ENCODE assay signal across 4 worm cellular contexts in the genomic region with DNA sequence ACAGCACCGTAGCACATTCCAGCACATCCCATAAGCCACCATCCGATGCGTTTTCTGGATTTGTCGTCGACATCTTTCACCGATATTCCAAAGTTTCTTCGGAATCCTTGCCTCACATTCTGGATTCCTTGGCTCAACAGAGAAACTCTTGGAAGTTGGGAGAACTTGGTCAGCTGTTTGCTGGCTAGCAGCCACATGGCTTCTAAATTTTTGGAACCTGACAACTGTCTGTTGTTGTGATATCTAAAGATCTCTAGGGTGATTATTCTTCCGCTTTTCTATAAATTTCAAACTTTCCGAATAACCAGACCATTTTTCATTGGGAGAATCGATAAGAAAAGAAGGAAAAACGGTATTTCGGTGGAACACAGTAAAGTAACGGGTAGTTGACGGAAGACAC.
A peak's percentile ranks its signal among the peaks of the same experiment; 100 is the strongest.
TF ChIP-seq lines count a peak whose summit lies in the region.

A gene (minus strand): TSS at position 202 of the 400 bp plus-strand sequence.

TF ChIP-seq in whole organism, L1 larva, 84 proteins besides CTCF, POLR2A, EP300 and RAD21:
- TF ChIP-seq rnt-1 (tag; optimal IDR thresholded peaks at IDR 0.05; lab: Kevin White, UChicago) (peak; percentile 17), unc-30 (tag; optimal IDR thresholded peaks at IDR 0.05; lab: Kevin White, UChicago) (no peak), nhr-19 (GFP tag; conservative IDR thresholded peaks at IDR 0.05; lab: Robert Waterston, UW) (no peak), mef-2 (tag; optimal IDR thresholded peaks at IDR 0.05; lab: Kevin White, UChicago) (no peak), efl-3 (GFP tag; optimal IDR thresholded peaks at IDR 0.05; lab: Kevin White, UChicago) (no peak), hlh-17 (GFP tag; optimal IDR thresholded peaks at IDR 0.05; lab: Kevin White, UChicago; ENCODE audit: borderline replicate concordance) (no peak), efl-1 (optimal IDR thresholded peaks at IDR 0.05; lab: Kevin White, UChicago) (peak in 1 of 2 experiments; percentile 5), efl-1 (GFP tag; optimal IDR thresholded peaks at IDR 0.05 in 1 of 2; lab: Kevin White, UChicago) (no peak), tbx-2 (tag; optimal IDR thresholded peaks at IDR 0.05; lab: Kevin White, UChicago) (no peak), lin-14 (GFP tag; optimal IDR thresholded peaks at IDR 0.05; lab: Kevin White, UChicago) (peak; percentile 4)

TF ChIP-seq in whole organism, L4 larva, 104 proteins besides CTCF, POLR2A, EP300 and RAD21:
- TF ChIP-seq gei-8 (GFP tag; optimal IDR thresholded peaks at IDR 0.05; lab: Kevin White, UChicago) (no peak), lin-38 (GFP tag; IDR thresholded peaks at IDR 0.05; lab: Robert Waterston, UW) (0 out of 2 replicates have a peak, but pooled peaks have one; percentile 32), spr-3 (GFP tag; optimal IDR thresholded peaks at IDR 0.05; lab: Kevin White, UChicago) (no peak), T20F7.1 (GFP tag; optimal IDR thresholded peaks at IDR 0.05; lab: Kevin White, UChicago) (no peak), nhr-11 (tag; optimal IDR thresholded peaks at IDR 0.05; lab: Kevin White, UChicago) (no peak), ces-1 (GFP tag; optimal IDR thresholded peaks at IDR 0.05; lab: Kevin White, UChicago) (no peak), cey-2 (tag; optimal IDR thresholded peaks at IDR 0.05; lab: Kevin White, UChicago; ENCODE audit: borderline replicate concordance, insufficient read depth) (no peak), dmd-9 (GFP tag; IDR thresholded peaks at IDR 0.05; lab: Robert Waterston, UW) (no peak), dpl-1 (GFP tag; optimal IDR thresholded peaks at IDR 0.05; lab: Kevin White, UChicago) (no peak), tag-97 (GFP tag; IDR thresholded peaks at IDR 0.05; lab: Robert Waterston, UW) (no peak), lim-7 (GFP tag; IDR thresholded peaks at IDR 0.05; lab: Robert Waterston, UW) (no peak), ztf-11 (tag; optimal IDR thresholded peaks at IDR 0.05; lab: Kevin White, UChicago) (no peak), T26A8.4 (GFP tag; IDR thresholded peaks at IDR 0.05; lab: Robert Waterston, UW) (peak; percentile 34), ceh-82 (tag; optimal IDR thresholded peaks at IDR 0.05; lab: Kevin White, UChicago) (no peak), ama-1 (optimal IDR thresholded peaks at IDR 0.05; lab: Kevin White, UChicago) (peak; percentile 64), nhr-76 (tag; optimal IDR thresholded peaks at IDR 0.05; lab: Kevin White, UChicago) (no peak), Y48G9A.11 (GFP tag; IDR thresholded peaks at IDR 0.05; lab: Robert Waterston, UW) (no peak), dmd-8 (GFP tag; IDR thresholded peaks at IDR 0.05; lab: Robert Waterston, UW) (peak; percentile 38; the same call in 1 of the 2 replicates), pha-4 (GFP tag; IDR thresholded peaks at IDR 0.05; lab: Robert Waterston, UW) (no peak), pha-4 (tag; optimal IDR thresholded peaks at IDR 0.05; lab: Kevin White, UChicago) (no peak)

TF ChIP-seq in whole organism, mixed stage, embryonic, 35 proteins besides CTCF, POLR2A, EP300 and RAD21:
- TF ChIP-seq hlh-1 (tag; optimal IDR thresholded peaks at IDR 0.05; lab: Kevin White, UChicago) (peak; percentile 98), blmp-1 (tag; optimal IDR thresholded peaks at IDR 0.05; lab: Kevin White, UChicago) (no peak)

TF ChIP-seq in whole organism, young adult, 124 proteins besides CTCF, POLR2A, EP300 and RAD21:
- no peak for TF ChIP-seq unc-62 (GFP tag; optimal IDR thresholded peaks at IDR 0.05; lab: Kevin White, UChicago)
- TF ChIP-seq attf-5 (GFP tag; optimal IDR thresholded peaks at IDR 0.05; lab: Kevin White, UChicago), result no peak
- no peak for TF ChIP-seq ztf-25 (GFP tag; IDR thresholded peaks at IDR 0.05; lab: Robert Waterston, UW)
- no peak for TF ChIP-seq Y56A3A.18 (GFP tag; IDR thresholded peaks at IDR 0.05; lab: Robert Waterston, UW)
- TF ChIP-seq ama-1 (optimal IDR thresholded peaks at IDR 0.05; lab: Kevin White, UChicago), result no peak
- no peak for TF ChIP-seq ama-1 (GFP tag; optimal IDR thresholded peaks at IDR 0.05; lab: Kevin White, UChicago)
- TF ChIP-seq nfyb-1 (GFP tag; IDR thresholded peaks at IDR 0.05; lab: Robert Waterston, UW), result 0 out of 2 replicates have a peak, but pooled peaks have one; percentile 35
- peak; percentile 4 for TF ChIP-seq xnd-1 (tag; optimal IDR thresholded peaks at IDR 0.05; lab: Kevin White, UChicago)
- TF ChIP-seq zfh-2 (GFP tag; conservative IDR thresholded peaks at IDR 0.05; lab: Robert Waterston, UW), result no peak
- no peak for TF ChIP-seq chd-7 (tag; optimal IDR thresholded peaks at IDR 0.05; lab: Kevin White, UChicago)
- no peak for TF ChIP-seq snpc-1.3 (tag; optimal IDR thresholded peaks at IDR 0.05; lab: Kevin White, UChicago; ENCODE audit: insufficient read depth)
